Fruit fly (Drosophila melanogaster) whole organism, adult: ENCODE measurements around the gene Arpc3A.

Experiments used
- CG11617 ChIP-seq: fragments of 200-800 bp; sonication (Bioruptor generic); optimal IDR thresholded peaks from 2 replicates; lab custom pipeline; 2017; ENCODE audit warnings: mild to moderate bottlenecking, missing biosample characterization, missing genetic modification reagents, missing genetic modification characterization
- CG1620 ChIP-seq: fragments of 200-800 bp; sonication (Bioruptor generic); optimal IDR thresholded peaks from 2 replicates; lab custom pipeline; 2016; ENCODE audit warnings: missing biosample characterization, missing genetic modification characterization
- CG5204 ChIP-seq: fragments of 200-800 bp; sonication (Bioruptor generic); optimal IDR thresholded peaks from 2 replicates; lab custom pipeline; 2016; ENCODE audit warnings: missing biosample characterization, missing genetic modification characterization
- CG7101 ChIP-seq: fragments of 200-800 bp; sonication (Bioruptor generic); optimal IDR thresholded peaks from 2 replicates; lab custom pipeline; 2018; ENCODE audit warnings: missing biosample characterization, mild to moderate bottlenecking, missing genetic modification characterization, moderate library complexity
- Clk ChIP-seq: fragments of 200-800 bp; sonication (Bioruptor generic); optimal IDR thresholded peaks from 2 replicates; lab custom pipeline; 2017; ENCODE audit warnings: missing biosample characterization, missing genetic modification characterization
- Crg-1 ChIP-seq: fragments of 200-800 bp; sonication (Bioruptor generic); optimal IDR thresholded peaks from 2 replicates; lab custom pipeline; 2016; ENCODE audit warnings: missing biosample characterization, missing genetic modification characterization
- cic ChIP-seq: fragments of 200-800 bp; sonication (Bioruptor generic); optimal IDR thresholded peaks from 2 replicates; lab custom pipeline; 2017; ENCODE audit warnings: missing biosample characterization, mild to moderate bottlenecking, missing genetic modification characterization, moderate library complexity
- kay ChIP-seq: fragments of 200-800 bp; sonication (Bioruptor generic); peaks from one replicate; lab custom pipeline; 2016; ENCODE audit warnings: missing biosample characterization, missing genetic modification characterization, borderline replicate concordance
- pad ChIP-seq: fragments of 200-800 bp; sonication (Bioruptor generic); optimal IDR thresholded peaks from 3 replicates; lab custom pipeline; 2017; ENCODE audit warnings: missing biosample characterization, missing genetic modification characterization, mild to moderate bottlenecking, moderate library complexity, missing genetic modification reagents
- tj ChIP-seq: fragments of 200-800 bp; sonication (Bioruptor generic); optimal IDR thresholded peaks from 3 replicates; lab custom pipeline; 2017; ENCODE audit warnings: missing biosample characterization, mild to moderate bottlenecking, missing genetic modification characterization, moderate library complexity

DNA sequence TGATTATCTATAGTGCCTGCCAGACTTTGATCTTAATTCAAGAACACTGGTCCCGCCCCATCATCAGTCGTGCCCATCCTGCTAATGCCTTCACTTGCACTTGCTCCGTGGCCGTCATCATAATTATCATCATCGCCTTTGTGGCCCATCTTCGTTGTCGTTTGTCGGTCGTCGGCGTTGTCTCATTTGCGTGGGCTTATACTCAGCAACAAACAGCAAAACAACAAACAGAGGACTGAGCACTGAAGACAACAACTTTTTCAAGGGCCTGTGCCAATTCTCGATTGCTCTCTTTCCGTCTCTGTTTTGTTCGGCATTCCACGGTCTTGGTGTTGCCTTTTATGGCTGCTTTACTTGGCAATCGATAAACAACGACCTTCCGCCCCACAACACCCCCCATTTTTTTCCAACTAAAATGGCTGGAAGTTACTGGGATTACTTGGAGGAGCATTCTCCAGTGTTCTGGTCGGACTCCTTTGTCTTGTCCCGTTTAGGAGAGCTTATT is 26.5 kb upstream of the Arpc3A start:
- no peak for TF ChIP-seq tj (GFP tag; lab: Kevin White, UChicago)
- TF ChIP-seq kay (GFP tag; lab: Kevin White, UChicago) = no peak
- no peak for TF ChIP-seq cic (GFP tag; lab: Kevin White, UChicago)
- no peak for TF ChIP-seq Clk
- no peak for TF ChIP-seq pad (GFP tag; lab: Kevin White, UChicago)
- no peak for TF ChIP-seq CG7101 (tag; lab: Kevin White, UChicago)
- TF ChIP-seq CG1620 (GFP tag; lab: Kevin White, UChicago) = no peak
- no peak for TF ChIP-seq CG5204 (GFP tag; lab: Kevin White, UChicago)
- TF ChIP-seq Crg-1 (GFP tag; lab: Kevin White, UChicago) = no peak
- TF ChIP-seq CG11617 = no peak
